Fruit fly (Drosophila melanogaster) whole organism, prepupa: ENCODE data around the gene CG31064.

ENCODE experiments used
- CG10669 ChIP-seq: fragments of 200-800 bp; sonication (Bioruptor generic); optimal IDR thresholded peaks from 3 replicates; lab custom pipeline; 2018; ENCODE audit warnings: missing biosample characterization, mild to moderate bottlenecking, missing genetic modification characterization, moderate library complexity
- CG11762 ChIP-seq: fragments of 200-800 bp; sonication (Bioruptor generic); optimal IDR thresholded peaks from 3 replicates; lab custom pipeline; 2016; ENCODE audit warnings: missing biosample characterization, missing genetic modification characterization; ENCODE audit not compliant: insufficient read depth
- CG31627 ChIP-seq: fragments of 200-800 bp; sonication (Bioruptor generic); optimal IDR thresholded peaks from 3 replicates; lab custom pipeline; 2016; ENCODE audit warnings: missing biosample characterization, missing genetic modification characterization
- CG6276 ChIP-seq: fragments of 200-800 bp; sonication (Bioruptor generic); optimal IDR thresholded peaks from 2 replicates; lab custom pipeline; 2017; ENCODE audit warnings: missing biosample characterization, mild to moderate bottlenecking, missing genetic modification characterization
- CG6808 ChIP-seq: fragments of 200-800 bp; sonication (Bioruptor generic); optimal IDR thresholded peaks from 3 replicates; lab custom pipeline; 2017; ENCODE audit warnings: missing biosample characterization, missing genetic modification characterization, mild to moderate bottlenecking, moderate library complexity, missing genetic modification reagents
- CG8319 ChIP-seq: fragments of 200-800 bp; sonication (Bioruptor generic); optimal IDR thresholded peaks from 3 replicates; lab custom pipeline; 2016; ENCODE audit warnings: missing biosample characterization, missing genetic modification characterization
- Eip93F ChIP-seq: fragments of 200-800 bp; sonication (Bioruptor generic); optimal IDR thresholded peaks from 2 replicates; lab custom pipeline; 2016; ENCODE audit warnings: missing biosample characterization, mild to moderate bottlenecking, missing genetic modification characterization
- Gug ChIP-seq: fragments of 200-800 bp; sonication (Bioruptor generic); IDR thresholded peaks from 2 replicates; pipeline ENCODE4 v1.3.6; 2022; ENCODE audit warnings: missing biosample characterization, missing genetic modification characterization
- OdsH ChIP-seq: fragments of 200-800 bp; sonication (Bioruptor generic); optimal IDR thresholded peaks from 3 replicates; lab custom pipeline; 2016; ENCODE audit warnings: missing biosample characterization, missing genetic modification characterization
- dsx ChIP-seq: fragments of 200-800 bp; optimal IDR thresholded peaks from 3 replicates; lab custom pipeline; 2019; ENCODE audit warnings: missing biosample characterization, mild to moderate bottlenecking, missing genetic modification characterization, moderate library complexity; ENCODE audit not compliant: poor library complexity, severe bottlenecking
- fd85E ChIP-seq: fragments of 200-800 bp; sonication (Bioruptor generic); optimal IDR thresholded peaks from 3 replicates; lab custom pipeline; 2016; ENCODE audit warnings: missing biosample characterization, missing genetic modification characterization
- salr ChIP-seq, 2 experiments: fragments of 200-800 bp; sonication (Bioruptor generic); optimal IDR thresholded peaks; 3 replicates each; lab custom pipeline; 2016 to 2018; ENCODE audit warnings: missing biosample characterization in 2 of 2, missing genetic modification characterization in 2 of 2, mild to moderate bottlenecking in 1 of 2
- svp ChIP-seq: fragments of 200-800 bp; sonication (Bioruptor generic); peaks from one replicate; lab custom pipeline; 2016; ENCODE audit warnings: missing biosample characterization, missing genetic modification characterization

- peak; percentile 34 for TF ChIP-seq svp (GFP tag; lab: Kevin White, UChicago)
- peak; percentile 43; the same call in 1 of the 2 replicates for TF ChIP-seq Gug (GFP tag; lab: Robert Waterston, UW)
- no peak for TF ChIP-seq Eip93F
- TF ChIP-seq salr (GFP tag; optimal IDR thresholded peaks at IDR 0.05; lab: Kevin White, UChicago), result no peak
- no peak for TF ChIP-seq CG8319 (GFP tag; lab: Kevin White, UChicago)
- TF ChIP-seq CG11762 (GFP tag; lab: Kevin White, UChicago), result no peak
- TF ChIP-seq CG31627, result no peak
- TF ChIP-seq CG6808 (GFP tag; lab: Kevin White, UChicago), result no peak
- no peak for TF ChIP-seq dsx (GFP tag; lab: Kevin White, UChicago)
- TF ChIP-seq CG10669 (GFP tag; lab: Kevin White, UChicago), result no peak
- peak; percentile 39 for TF ChIP-seq CG6276 (GFP tag; lab: Kevin White, UChicago)
- no peak for TF ChIP-seq OdsH (GFP tag; lab: Kevin White, UChicago)
- TF ChIP-seq fd85E, result no peak
Measured at dm6 chr3R:27209561-27210275, 29.2 kb downstream of the CG31064 start.
